Worm (Caenorhabditis elegans) whole organism, L4 larva: ENCODE measurements around the gene spc-1.

Experiments
- F10B5.3 ChIP-seq: sonication (generic microtip); optimal IDR thresholded peaks from 2 replicates; lab custom pipeline; 2016; ENCODE audit warnings: mild to moderate bottlenecking, missing genetic modification characterization, missing compliant biosample characterization
- F49E8.2 ChIP-seq: sonication (generic microtip); optimal IDR thresholded peaks from 2 replicates; lab custom pipeline; 2016; ENCODE audit warnings: missing compliant biosample characterization, mild to moderate bottlenecking, missing genetic modification characterization, borderline replicate concordance
- T20F7.1 ChIP-seq: fragments of 200-800 bp; sonication (Bioruptor generic); optimal IDR thresholded peaks from 2 replicates; lab custom pipeline; 2018; ENCODE audit warnings: mild to moderate bottlenecking, missing genetic modification characterization, missing compliant biosample characterization
- T26A8.4 ChIP-seq: fragments of 200-800 bp; sonication (Bioruptor generic); IDR thresholded peaks from 2 replicates; pipeline ENCODE4 v1.3.6; 2022; ENCODE audit warnings: missing genetic modification characterization, missing compliant biosample characterization
- Y105C5A.15 ChIP-seq: fragments of 200-800 bp; sonication (Bioruptor generic); IDR thresholded peaks from 2 replicates; pipeline ENCODE4 v1.3.6; 2022; ENCODE audit warnings: missing genetic modification characterization, missing compliant biosample characterization
- Y75B8A.6 ChIP-seq: fragments of 200-800 bp; sonication (Bioruptor generic); IDR thresholded peaks from 2 replicates; pipeline ENCODE4 v1.3.6; 2022; ENCODE audit warnings: missing genetic modification reagents, missing genetic modification characterization, missing compliant biosample characterization
- aha-1 ChIP-seq: fragments of 150-350 bp; peaks from one replicate; lab custom pipeline; 2014; ENCODE audit warnings: missing biosample characterization, missing genetic modification characterization
- arid-1 ChIP-seq: fragments of 200-800 bp; sonication (Bioruptor generic); conservative IDR thresholded peaks from 2 replicates; pipeline ENCODE4 v1.3.6; 2022; ENCODE audit warnings: missing genetic modification reagents, missing genetic modification characterization, missing compliant biosample characterization
- ceh-32 ChIP-seq: sonication (generic microtip); optimal IDR thresholded peaks from 2 replicates; lab custom pipeline; 2016; ENCODE audit warnings: mild to moderate bottlenecking, missing genetic modification characterization, missing compliant biosample characterization; ENCODE audit not compliant: poor library complexity
- ceh-44 ChIP-seq: fragments of 200-800 bp; sonication (Bioruptor generic); IDR thresholded peaks from 2 replicates; pipeline ENCODE4 v1.3.6; 2022; ENCODE audit warnings: missing genetic modification reagents, missing genetic modification characterization, missing compliant biosample characterization
- ceh-82 ChIP-seq: sonication (generic microtip); optimal IDR thresholded peaks from 2 replicates; lab custom pipeline; 2017; ENCODE audit warnings: missing biosample characterization, missing genetic modification characterization
- daf-16 ChIP-seq, 3 experiments: sonication (generic microtip); optimal IDR thresholded peaks; 2 replicates each; lab custom pipeline; 2016 to 2017; ENCODE audit warnings: missing genetic modification characterization in 3 of 3, missing genetic modification reagents in 3 of 3, mild to moderate bottlenecking in 2 of 3, missing compliant biosample characterization in 2 of 3, missing biosample characterization in 1 of 3, moderate library complexity in 1 of 3
- dmd-6 ChIP-seq: fragments of 200-800 bp; sonication (Bioruptor generic); IDR thresholded peaks from 2 replicates; pipeline ENCODE4 v1.3.6; 2022; ENCODE audit warnings: missing genetic modification reagents, missing genetic modification characterization, missing compliant biosample characterization
- dmd-9 ChIP-seq: fragments of 200-800 bp; sonication (Bioruptor generic); IDR thresholded peaks from 2 replicates; pipeline ENCODE4 v1.3.6; 2022; ENCODE audit warnings: missing genetic modification reagents, missing genetic modification characterization, missing compliant biosample characterization
- dpl-1 ChIP-seq: fragments of 150-350 bp; optimal IDR thresholded peaks from 2 replicates; lab custom pipeline; 2014; ENCODE audit warnings: missing biosample characterization, missing genetic modification reagents, missing genetic modification characterization
- duxl-1 ChIP-seq: sonication (generic microtip); optimal IDR thresholded peaks from 2 replicates; lab custom pipeline; 2016; ENCODE audit warnings: mild to moderate bottlenecking, missing genetic modification characterization, moderate library complexity, missing compliant biosample characterization; ENCODE audit not compliant: poor library complexity
- fos-1 ChIP-seq: fragments of 150-350 bp; optimal IDR thresholded peaks from 2 replicates; lab custom pipeline; 2014; ENCODE audit warnings: missing biosample characterization, missing genetic modification characterization
- gei-8 ChIP-seq: fragments of 200-800 bp; sonication (Bioruptor generic); optimal IDR thresholded peaks from 2 replicates; lab custom pipeline; 2018; ENCODE audit warnings: mild to moderate bottlenecking, missing genetic modification characterization, missing compliant biosample characterization
- hlh-11 ChIP-seq: fragments of 200-800 bp; sonication (Bioruptor generic); optimal IDR thresholded peaks from 2 replicates; lab custom pipeline; 2018; ENCODE audit warnings: mild to moderate bottlenecking, missing genetic modification characterization, missing compliant biosample characterization
- hlh-30 ChIP-seq: sonication (generic microtip); optimal IDR thresholded peaks from 2 replicates; lab custom pipeline; 2017; ENCODE audit warnings: antibody characterized with exemption, mild to moderate bottlenecking, missing genetic modification characterization, missing compliant biosample characterization; ENCODE audit not compliant: insufficient read depth
- lim-7 ChIP-seq: fragments of 200-800 bp; sonication (Bioruptor generic); IDR thresholded peaks from 2 replicates; pipeline ENCODE4 v1.3.6; 2022; ENCODE audit warnings: missing genetic modification characterization, missing compliant biosample characterization
- lin-13 ChIP-seq: fragments of 150-350 bp; optimal IDR thresholded peaks from 2 replicates; lab custom pipeline; 2014; ENCODE audit warnings: missing biosample characterization, missing genetic modification reagents, missing genetic modification characterization
- lir-3 ChIP-seq: sonication (generic microtip); optimal IDR thresholded peaks from 2 replicates; lab custom pipeline; 2016; ENCODE audit warnings: mild to moderate bottlenecking, missing genetic modification characterization, missing compliant biosample characterization
- madf-5 ChIP-seq, 2 experiments: fragments of 200-800 bp; sonication (Bioruptor generic); IDR thresholded peaks; 2 replicates each; pipeline ENCODE4 v1.3.6; 2022; ENCODE audit warnings: missing compliant biosample characterization in 2 of 2, missing genetic modification characterization in 2 of 2
- madf-9 ChIP-seq: fragments of 200-800 bp; sonication (Bioruptor generic); conservative IDR thresholded peaks from 2 replicates; pipeline ENCODE4 v1.3.6; 2022; ENCODE audit warnings: missing genetic modification reagents, missing genetic modification characterization, missing compliant biosample characterization
- mdt-29 ChIP-seq: fragments of 200-800 bp; sonication (Bioruptor generic); IDR thresholded peaks from 2 replicates; pipeline ENCODE4 v1.3.6; 2022; ENCODE audit warnings: missing genetic modification reagents, missing genetic modification characterization, missing compliant biosample characterization
- mep-1 ChIP-seq: fragments of 150-350 bp; sonication (generic microtip); optimal IDR thresholded peaks from 3 replicates; lab custom pipeline; 2014; ENCODE audit warnings: missing biosample characterization, missing genetic modification characterization
- mes-2 ChIP-seq: sonication (generic microtip); optimal IDR thresholded peaks from 2 replicates; lab custom pipeline; 2016; ENCODE audit warnings: missing genotype, mild to moderate bottlenecking, missing genetic modification characterization, missing compliant biosample characterization; ENCODE audit not compliant: poor library complexity, severe bottlenecking
- nhr-102 ChIP-seq: sonication (generic microtip); optimal IDR thresholded peaks from 2 replicates; lab custom pipeline; 2016; ENCODE audit warnings: mild to moderate bottlenecking, missing genetic modification characterization, moderate library complexity, missing compliant biosample characterization
- nhr-25 ChIP-seq: sonication (generic microtip); optimal IDR thresholded peaks from 2 replicates; lab custom pipeline; 2017; ENCODE audit warnings: missing genetic modification characterization, mild to moderate bottlenecking, missing compliant biosample characterization, antibody characterized with exemption, moderate library complexity, borderline replicate concordance; ENCODE audit not compliant: insufficient read depth
- nhr-28 ChIP-seq: fragments of 150-350 bp; optimal IDR thresholded peaks from 2 replicates; lab custom pipeline; 2014; ENCODE audit warnings: missing biosample characterization, missing genetic modification characterization
- nhr-42 ChIP-seq: fragments of 200-800 bp; sonication (Bioruptor generic); IDR thresholded peaks from 2 replicates; pipeline ENCODE4 v1.3.6; 2022; ENCODE audit warnings: missing genetic modification characterization, missing compliant biosample characterization
- pha-4 ChIP-seq, 2 experiments: fragments of 150-350 bp in 1 of 2; fragments of 200-800 bp in 1 of 2; sonication (Bioruptor generic) in 1 of 2; IDR thresholded peaks in 1 of 2; optimal IDR thresholded peaks in 1 of 2; 2 replicates each; pipeline versions ENCODE4 v1.3.6 to Lab custom; 2014 to 2022; ENCODE audit warnings: missing genetic modification characterization in 2 of 2, missing genetic modification reagents in 2 of 2, missing biosample characterization in 1 of 2, missing compliant biosample characterization in 1 of 2
- pqm-1 ChIP-seq: sonication (generic microtip); optimal IDR thresholded peaks from 2 replicates; lab custom pipeline; 2017; ENCODE audit warnings: missing biosample characterization, missing genetic modification characterization
- rbr-2 ChIP-seq: sonication (generic microtip); optimal IDR thresholded peaks from 2 replicates; lab custom pipeline; 2016; ENCODE audit warnings: missing genotype, missing genetic modification characterization, missing compliant biosample characterization
- saeg-2 ChIP-seq: fragments of 200-800 bp; sonication (Bioruptor generic); IDR thresholded peaks from 2 replicates; pipeline ENCODE4 v1.3.6; 2022; ENCODE audit warnings: missing genetic modification reagents, missing genetic modification characterization, missing compliant biosample characterization
- sdz-12 ChIP-seq: fragments of 200-800 bp; sonication (Bioruptor generic); optimal IDR thresholded peaks from 2 replicates; lab custom pipeline; 2018; ENCODE audit warnings: mild to moderate bottlenecking, missing genetic modification characterization, missing compliant biosample characterization
- tag-97 ChIP-seq: fragments of 200-800 bp; sonication (Bioruptor generic); IDR thresholded peaks from 2 replicates; pipeline ENCODE4 v1.3.6; 2022; ENCODE audit warnings: missing genetic modification characterization, missing compliant biosample characterization
- unc-130 ChIP-seq: sonication (generic microtip); optimal IDR thresholded peaks from 2 replicates; lab custom pipeline; 2016; ENCODE audit warnings: missing genetic modification reagents, missing genetic modification characterization, missing compliant biosample characterization
- unc-39 ChIP-seq: sonication (generic microtip); optimal IDR thresholded peaks from 2 replicates; lab custom pipeline; 2017; ENCODE audit warnings: missing biosample characterization, missing genetic modification characterization
- unc-62 ChIP-seq, 3 experiments: fragments of 150-350 bp in 1 of 3; sonication (generic microtip); optimal IDR thresholded peaks in 2 of 3; peaks in 1 of 3; 1 replicate in 1 of 3; 2 replicates in 2 of 3; lab custom pipeline; 2014 to 2017; ENCODE audit warnings: missing biosample characterization in 3 of 3, missing genetic modification characterization in 3 of 3, missing genetic modification reagents in 3 of 3, missing genotype in 1 of 3
- zip-11 ChIP-seq: fragments of 200-800 bp; sonication (Bioruptor generic); IDR thresholded peaks from 2 replicates; pipeline ENCODE4 v1.3.6; 2022; ENCODE audit warnings: missing genetic modification characterization, missing compliant biosample characterization
- zip-2 ChIP-seq: fragments of 150-350 bp; optimal IDR thresholded peaks from 2 replicates; lab custom pipeline; 2014; ENCODE audit warnings: missing biosample characterization, missing genetic modification characterization
- ztf-7 ChIP-seq: fragments of 150-350 bp; optimal IDR thresholded peaks from 2 replicates; lab custom pipeline; 2014; ENCODE audit warnings: missing biosample characterization, missing genetic modification characterization

The spc-1 gene

ce11 chrX:3159542-3159941 is 32.7 kb upstream of the spc-1 start, which contains the start of gene gcc-1 (continued):
- TF ChIP-seq gei-8 (no peak), ceh-44 (GFP tag; lab: Robert Waterston, UW) (no peak), unc-39 (no peak), nhr-102 (tag; lab: Kevin White, UChicago) (peak; percentile 13), arid-1 (no peak), hlh-30 (tag; lab: Kevin White, UChicago) (peak; percentile 10), zip-2 (tag; lab: Kevin White, UChicago) (no peak), mdt-29 (no peak), unc-130 (GFP tag; lab: Kevin White, UChicago) (no peak), dmd-9 (GFP tag; lab: Robert Waterston, UW) (no peak), lim-7 (GFP tag; lab: Robert Waterston, UW) (no peak), zip-11 (no peak), madf-9 (no peak), fos-1 (tag; lab: Kevin White, UChicago) (no peak), dpl-1 (GFP tag; lab: Kevin White, UChicago) (no peak), nhr-42 (GFP tag; lab: Robert Waterston, UW) (no peak), duxl-1 (no peak), madf-5 (GFP tag; IDR thresholded peaks at IDR 0.05; lab: Robert Waterston, UW) (no peak), sdz-12 (GFP tag; lab: Kevin White, UChicago) (no peak), lin-13 (GFP tag; lab: Kevin White, UChicago) (no peak), F10B5.3 (tag; lab: Kevin White, UChicago) (no peak), ztf-7 (tag; lab: Kevin White, UChicago) (no peak), saeg-2 (GFP tag; lab: Robert Waterston, UW) (no peak)

ce11 chrX:3156062-3156791 is 29.3 kb upstream of the spc-1 start:
- peak; percentile 18 for TF ChIP-seq hlh-11 (tag; lab: Kevin White, UChicago)
- TF ChIP-seq unc-62 (GFP tag; optimal IDR thresholded peaks at IDR 0.05 in 1 of 2; lab: Kevin White, UChicago) = peak in 1 of 2 experiments; percentile 89
- no peak for TF ChIP-seq unc-62 (tag; optimal IDR thresholded peaks at IDR 0.05; lab: Kevin White, UChicago)
- TF ChIP-seq nhr-42 (GFP tag; lab: Robert Waterston, UW) = no peak
- TF ChIP-seq daf-16 (GFP tag; optimal IDR thresholded peaks at IDR 0.05; lab: Kevin White, UChicago) = no peak
- TF ChIP-seq daf-16 (tag; optimal IDR thresholded peaks at IDR 0.05; lab: Kevin White, UChicago) = peak; percentile 4
- TF ChIP-seq nhr-28 (tag; lab: Kevin White, UChicago) = peak; percentile 36
- TF ChIP-seq aha-1 (tag; lab: Kevin White, UChicago) = peak; percentile 94

- peak; percentile 26 for TF ChIP-seq nhr-25 (tag; lab: Kevin White, UChicago)
- peak; percentile 30 for TF ChIP-seq pqm-1 (tag; lab: Kevin White, UChicago)
- no peak for TF ChIP-seq Y75B8A.6
- TF ChIP-seq ceh-32 (tag; lab: Kevin White, UChicago) = no peak
- peak; percentile 44 for TF ChIP-seq nhr-28 (tag; lab: Kevin White, UChicago)
- no peak for TF ChIP-seq mep-1 (tag; lab: Kevin White, UChicago)
- no peak for TF ChIP-seq daf-16 (GFP tag; optimal IDR thresholded peaks at IDR 0.05; lab: Kevin White, UChicago)
- TF ChIP-seq daf-16 (tag; optimal IDR thresholded peaks at IDR 0.05; lab: Kevin White, UChicago) = peak; percentile 85
- TF ChIP-seq ceh-82 (tag; lab: Kevin White, UChicago) = no peak
- no peak for TF ChIP-seq T26A8.4
- no peak for TF ChIP-seq T20F7.1
- TF ChIP-seq mes-2 (tag; lab: Kevin White, UChicago) = no peak
- no peak for TF ChIP-seq hlh-30 (tag; lab: Kevin White, UChicago)
- TF ChIP-seq pha-4 (GFP tag; IDR thresholded peaks at IDR 0.05; lab: Robert Waterston, UW) = no peak
- no peak for TF ChIP-seq pha-4 (tag; optimal IDR thresholded peaks at IDR 0.05; lab: Kevin White, UChicago)
- no peak for TF ChIP-seq rbr-2 (tag; lab: Kevin White, UChicago)
- TF ChIP-seq tag-97 (GFP tag; lab: Robert Waterston, UW) = no peak
- TF ChIP-seq lim-7 (GFP tag; lab: Robert Waterston, UW) = no peak
- no peak for TF ChIP-seq F49E8.2 (tag; lab: Kevin White, UChicago)
- no peak for TF ChIP-seq lir-3 (tag; lab: Kevin White, UChicago)
- no peak for TF ChIP-seq Y105C5A.15 (GFP tag; lab: Robert Waterston, UW)
- no peak for TF ChIP-seq dmd-6 (GFP tag; lab: Robert Waterston, UW)
Measured at ce11 chrX:3155111-3155843, 28.4 kb upstream of the spc-1 start.
